Worm (Caenorhabditis elegans) whole organism, young adult: ENCODE measurements around the gene algn-9.

Experiments used
- F22D6.2 ChIP-seq: sonication (generic microtip); optimal IDR thresholded peaks from 2 replicates; lab custom pipeline; 2016; ENCODE audit warnings: mild to moderate bottlenecking, missing genetic modification characterization, missing compliant biosample characterization
- F23B12.7 ChIP-seq: sonication (generic microtip); optimal IDR thresholded peaks from 2 replicates; lab custom pipeline; 2017; ENCODE audit warnings: missing genetic modification characterization, mild to moderate bottlenecking, missing compliant biosample characterization, antibody characterized with exemption, moderate library complexity; ENCODE audit not compliant: insufficient read depth
- F37B4.10 ChIP-seq: fragments of 200-800 bp; sonication (Bioruptor generic); IDR thresholded peaks from 2 replicates; pipeline ENCODE4 v1.3.6; 2022; ENCODE audit warnings: missing genetic modification characterization, missing compliant biosample characterization
- F39B2.1 ChIP-seq: fragments of 200-800 bp; sonication (Bioruptor generic); IDR thresholded peaks from 2 replicates; pipeline ENCODE4 v1.3.6; 2022; ENCODE audit warnings: missing genetic modification reagents, missing genetic modification characterization, missing compliant biosample characterization
- F49E8.2 ChIP-seq: sonication (generic microtip); optimal IDR thresholded peaks from 3 replicates; lab custom pipeline; 2017; ENCODE audit warnings: missing genetic modification characterization, mild to moderate bottlenecking, missing compliant biosample characterization, antibody characterized with exemption, moderate library complexity; ENCODE audit not compliant: insufficient read depth
- F52B5.7 ChIP-seq: sonication (generic microtip); optimal IDR thresholded peaks from 2 replicates; lab custom pipeline; 2016; ENCODE audit warnings: mild to moderate bottlenecking, missing genetic modification characterization, missing compliant biosample characterization
- K11D2.4 ChIP-seq: fragments of 200-800 bp; sonication (Bioruptor generic); IDR thresholded peaks from 2 replicates; pipeline ENCODE4 v1.3.6; 2022; ENCODE audit warnings: missing genetic modification reagents, missing genetic modification characterization, missing compliant biosample characterization
- T07F8.4 ChIP-seq: sonication (generic microtip); optimal IDR thresholded peaks from 2 replicates; lab custom pipeline; 2016; ENCODE audit warnings: mild to moderate bottlenecking, missing genetic modification characterization, moderate library complexity, missing compliant biosample characterization
- Y53F4B.3 ChIP-seq: fragments of 200-800 bp; sonication (Bioruptor generic); IDR thresholded peaks from 2 replicates; pipeline ENCODE4 v1.3.6; 2022; ENCODE audit warnings: missing genetic modification reagents, missing genetic modification characterization, missing compliant biosample characterization
- Y53G8AR.9 ChIP-seq: fragments of 200-800 bp; sonication (Bioruptor generic); conservative IDR thresholded peaks from 2 replicates; pipeline ENCODE4 v1.3.6; 2022; ENCODE audit warnings: missing genetic modification reagents, missing genetic modification characterization, missing compliant biosample characterization
- ama-1 ChIP-seq, 3 experiments: fragments of 150-350 bp in 1 of 3; sonication (generic microtip) in 2 of 3; optimal IDR thresholded peaks; 2 replicates each; lab custom pipeline; 2014 to 2018; ENCODE audit warnings: missing biosample characterization in 2 of 3, missing genetic modification characterization in 2 of 3, missing genetic modification reagents in 2 of 3
- atf-7 ChIP-seq: sonication (generic microtip); optimal IDR thresholded peaks from 2 replicates; lab custom pipeline; 2017; ENCODE audit warnings: mild to moderate bottlenecking, missing genetic modification characterization, missing compliant biosample characterization
- athp-1 ChIP-seq: sonication (generic microtip); optimal IDR thresholded peaks from 2 replicates; lab custom pipeline; 2017; ENCODE audit warnings: mild to moderate bottlenecking, missing genetic modification characterization, missing compliant biosample characterization
- bed-1 ChIP-seq: fragments of 200-800 bp; sonication (Bioruptor generic); IDR thresholded peaks from 2 replicates; pipeline ENCODE4 v1.3.6; 2022; ENCODE audit warnings: missing genetic modification reagents, missing genetic modification characterization, missing compliant biosample characterization
- cebp-2 ChIP-seq: fragments of 200-800 bp; sonication (Bioruptor generic); IDR thresholded peaks from 2 replicates; pipeline ENCODE4 v1.3.6; 2022; ENCODE audit warnings: missing genetic modification characterization, missing compliant biosample characterization
- ceh-100 ChIP-seq: fragments of 200-800 bp; sonication (Bioruptor generic); IDR thresholded peaks from 2 replicates; pipeline ENCODE4 v1.3.6; 2022; ENCODE audit warnings: missing genetic modification reagents, missing genetic modification characterization, missing compliant biosample characterization
- ceh-27 ChIP-seq: fragments of 200-800 bp; sonication (Bioruptor generic); optimal IDR thresholded peaks from 2 replicates; lab custom pipeline; 2018; ENCODE audit warnings: mild to moderate bottlenecking, missing genetic modification characterization, moderate library complexity, missing compliant biosample characterization
- ceh-40 ChIP-seq: fragments of 200-800 bp; sonication (Bioruptor generic); IDR thresholded peaks from 2 replicates; pipeline ENCODE4 v1.3.6; 2022; ENCODE audit warnings: missing genetic modification characterization, missing compliant biosample characterization
- ceh-58 ChIP-seq: fragments of 200-800 bp; sonication (Bioruptor generic); IDR thresholded peaks from 2 replicates; pipeline ENCODE4 v1.3.6; 2022; ENCODE audit warnings: missing genetic modification characterization, missing compliant biosample characterization
- ceh-91 ChIP-seq: fragments of 200-800 bp; sonication (Bioruptor generic); IDR thresholded peaks from 2 replicates; pipeline ENCODE4 v1.3.6; 2022; ENCODE audit warnings: missing genetic modification reagents, missing genetic modification characterization, missing compliant biosample characterization
- dox-1 ChIP-seq: fragments of 200-800 bp; sonication (Bioruptor generic); IDR thresholded peaks from 2 replicates; pipeline ENCODE4 v1.3.6; 2022; ENCODE audit warnings: missing genetic modification reagents, missing genetic modification characterization, missing compliant biosample characterization
- dpl-1 ChIP-seq: fragments of 150-350 bp; optimal IDR thresholded peaks from 2 replicates; lab custom pipeline; 2014; ENCODE audit warnings: missing biosample characterization, missing genetic modification reagents, missing genetic modification characterization
- efl-1 ChIP-seq: fragments of 150-350 bp; optimal IDR thresholded peaks from 2 replicates; lab custom pipeline; 2014; ENCODE audit warnings: missing biosample characterization, missing genetic modification reagents, missing genetic modification characterization
- egrh-3 ChIP-seq: fragments of 200-800 bp; sonication (Bioruptor generic); IDR thresholded peaks from 2 replicates; pipeline ENCODE4 v1.3.6; 2022; ENCODE audit warnings: missing genetic modification reagents, missing genetic modification characterization, missing compliant biosample characterization
- ekl-4 ChIP-seq: fragments of 200-800 bp; sonication (Bioruptor generic); IDR thresholded peaks from 2 replicates; pipeline ENCODE4 v1.3.6; 2022; ENCODE audit warnings: missing genetic modification reagents, missing genetic modification characterization, missing compliant biosample characterization
- ets-4 ChIP-seq: fragments of 200-800 bp; sonication (Bioruptor generic); optimal IDR thresholded peaks from 2 replicates; lab custom pipeline; 2018; ENCODE audit warnings: mild to moderate bottlenecking, missing genetic modification characterization, missing compliant biosample characterization
- fkh-3 ChIP-seq: sonication (generic microtip); optimal IDR thresholded peaks from 2 replicates; lab custom pipeline; 2016; ENCODE audit warnings: mild to moderate bottlenecking, missing genetic modification characterization, missing compliant biosample characterization
- gei-17 ChIP-seq: fragments of 200-800 bp; sonication (Bioruptor generic); optimal IDR thresholded peaks from 2 replicates; lab custom pipeline; 2018; ENCODE audit warnings: mild to moderate bottlenecking, missing genetic modification characterization, missing compliant biosample characterization
- hlh-12 ChIP-seq: sonication (generic microtip); optimal IDR thresholded peaks from 2 replicates; lab custom pipeline; 2016; ENCODE audit warnings: missing genetic modification characterization, missing compliant biosample characterization
- hmg-1.2 ChIP-seq: fragments of 200-800 bp; sonication (Bioruptor generic); IDR thresholded peaks from 2 replicates; pipeline ENCODE4 v1.3.6; 2022; ENCODE audit warnings: missing genetic modification reagents, missing genetic modification characterization, missing compliant biosample characterization
- hmg-20 ChIP-seq: fragments of 200-800 bp; sonication (Bioruptor generic); IDR thresholded peaks from 2 replicates; pipeline ENCODE4 v1.3.6; 2022; ENCODE audit warnings: missing genetic modification reagents, missing genetic modification characterization, missing compliant biosample characterization
- lag-1 ChIP-seq: fragments of 200-800 bp; sonication (Bioruptor generic); IDR thresholded peaks from 2 replicates; pipeline ENCODE4 v1.3.6; 2022; ENCODE audit warnings: missing genetic modification reagents, missing genetic modification characterization, missing compliant biosample characterization
- let-526 ChIP-seq: fragments of 200-800 bp; sonication (Bioruptor generic); IDR thresholded peaks from 2 replicates; pipeline ENCODE4 v1.3.6; 2022; ENCODE audit warnings: missing genetic modification reagents, missing genetic modification characterization, missing compliant biosample characterization
- lin-26 ChIP-seq: fragments of 200-800 bp; sonication (Bioruptor generic); IDR thresholded peaks from 2 replicates; pipeline ENCODE4 v1.3.6; 2022; ENCODE audit warnings: missing genetic modification reagents, missing genetic modification characterization, missing compliant biosample characterization
- madf-8 ChIP-seq: fragments of 200-800 bp; sonication (Bioruptor generic); conservative IDR thresholded peaks from 2 replicates; pipeline ENCODE4 v1.3.6; 2022; ENCODE audit warnings: missing genetic modification reagents, missing genetic modification characterization, missing compliant biosample characterization
- mcd-1 ChIP-seq: fragments of 200-800 bp; sonication (Bioruptor generic); IDR thresholded peaks from 2 replicates; pipeline ENCODE4 v1.3.6; 2022; ENCODE audit warnings: missing genetic modification reagents, missing genetic modification characterization, missing compliant biosample characterization
- mxl-1 ChIP-seq: sonication (generic microtip); optimal IDR thresholded peaks from 2 replicates; lab custom pipeline; 2016; ENCODE audit warnings: missing genetic modification characterization, missing compliant biosample characterization
- nfyb-1 ChIP-seq: fragments of 200-800 bp; sonication (Bioruptor generic); IDR thresholded peaks from 2 replicates; pipeline ENCODE4 v1.3.6; 2022; ENCODE audit warnings: missing genetic modification reagents, missing genetic modification characterization, missing compliant biosample characterization
- nhr-179 ChIP-seq: sonication (generic microtip); optimal IDR thresholded peaks from 2 replicates; lab custom pipeline; 2016; ENCODE audit warnings: mild to moderate bottlenecking, missing genetic modification characterization, missing compliant biosample characterization
- nhr-80 ChIP-seq: sonication (generic microtip); optimal IDR thresholded peaks from 2 replicates; lab custom pipeline; 2016; ENCODE audit warnings: missing genetic modification characterization, missing compliant biosample characterization
- nhr-90 ChIP-seq: sonication (generic microtip); optimal IDR thresholded peaks from 2 replicates; lab custom pipeline; 2016; ENCODE audit warnings: missing genotype, mild to moderate bottlenecking, missing genetic modification characterization, missing compliant biosample characterization
- repo-1 ChIP-seq: sonication (generic microtip); optimal IDR thresholded peaks from 2 replicates; lab custom pipeline; 2017; ENCODE audit warnings: mild to moderate bottlenecking, missing genetic modification characterization, missing compliant biosample characterization
- sdz-38 ChIP-seq: sonication (generic microtip); optimal IDR thresholded peaks from 2 replicates; lab custom pipeline; 2016; ENCODE audit warnings: missing genotype, missing genetic modification characterization, missing compliant biosample characterization
- snpc-3.4 ChIP-seq: sonication (generic microtip); optimal IDR thresholded peaks from 2 replicates; lab custom pipeline; 2017; ENCODE audit warnings: missing genetic modification characterization, mild to moderate bottlenecking, missing compliant biosample characterization, antibody characterized with exemption, moderate library complexity, missing genotype, missing genetic modification reagents
- sptf-2 ChIP-seq: fragments of 200-800 bp; sonication (Bioruptor generic); optimal IDR thresholded peaks from 2 replicates; lab custom pipeline; 2018; ENCODE audit warnings: mild to moderate bottlenecking, missing genetic modification characterization, missing compliant biosample characterization
- tlf-1 ChIP-seq: fragments of 200-800 bp; sonication (Bioruptor generic); optimal IDR thresholded peaks from 2 replicates; lab custom pipeline; 2018; ENCODE audit warnings: mild to moderate bottlenecking, missing genetic modification characterization, missing compliant biosample characterization
- ztf-25 ChIP-seq: fragments of 200-800 bp; sonication (Bioruptor generic); IDR thresholded peaks from 2 replicates; pipeline ENCODE4 v1.3.6; 2022; ENCODE audit warnings: missing genetic modification reagents, missing genetic modification characterization, missing compliant biosample characterization
- ztf-28 ChIP-seq: fragments of 200-800 bp; sonication (Bioruptor generic); IDR thresholded peaks from 2 replicates; pipeline ENCODE4 v1.3.6; 2022; ENCODE audit warnings: missing genetic modification reagents, missing genetic modification characterization, missing compliant biosample characterization
- ztf-6 ChIP-seq: fragments of 200-800 bp; sonication (Bioruptor generic); IDR thresholded peaks from 2 replicates; pipeline ENCODE4 v1.3.6; 2022; ENCODE audit warnings: missing genetic modification reagents, missing genetic modification characterization, missing compliant biosample characterization

algn-9 gene

ce11 chrII:10555484-10556075, 28.6 kb upstream of the algn-9 start (continued):
- TF ChIP-seq repo-1 (no peak), lag-1 (no peak), sdz-38 (tag; lab: Kevin White, UChicago) (no peak), ceh-100 (GFP tag; lab: Robert Waterston, UW) (no peak), ekl-4 (GFP tag; lab: Robert Waterston, UW) (peak; percentile 35; the same call in 1 of the 2 replicates), fkh-3 (tag; lab: Kevin White, UChicago) (no peak), ceh-58 (no peak), K11D2.4 (GFP tag; lab: Robert Waterston, UW) (peak; percentile 17; the same call in 1 of the 2 replicates), nhr-90 (tag; lab: Kevin White, UChicago) (peak; percentile 55), cebp-2 (no peak), ama-1 (optimal IDR thresholded peaks at IDR 0.05; lab: Kevin White, UChicago) (peak; percentile 79), ama-1 (GFP tag; optimal IDR thresholded peaks at IDR 0.05; lab: Kevin White, UChicago) (no peak), ets-4 (peak; percentile 80), Y53F4B.3 (GFP tag; lab: Robert Waterston, UW) (no peak), F37B4.10 (GFP tag; lab: Robert Waterston, UW) (no peak), atf-7 (peak; percentile 30), ceh-40 (GFP tag; lab: Robert Waterston, UW) (no peak), F23B12.7 (tag; lab: Kevin White, UChicago) (no peak), dpl-1 (GFP tag; lab: Kevin White, UChicago) (no peak), efl-1 (GFP tag; lab: Kevin White, UChicago) (no peak), ztf-25 (GFP tag; lab: Robert Waterston, UW) (no peak), mxl-1 (tag; lab: Kevin White, UChicago) (no peak), sptf-2 (no peak), lin-26 (GFP tag; lab: Robert Waterston, UW) (0 out of 2 replicates have a peak, but pooled peaks have one; percentile 37), nhr-80 (tag; lab: Kevin White, UChicago) (peak; percentile 72), snpc-3.4 (tag; lab: Kevin White, UChicago) (no peak), mcd-1 (GFP tag; lab: Robert Waterston, UW) (peak; percentile 53), bed-1 (no peak), ceh-27 (GFP tag; lab: Kevin White, UChicago) (no peak), ztf-6 (GFP tag; lab: Robert Waterston, UW) (no peak), F22D6.2 (no peak), ceh-91 (GFP tag; lab: Robert Waterston, UW) (no peak), hmg-20 (GFP tag; lab: Robert Waterston, UW) (no peak), Y53G8AR.9 (GFP tag; lab: Robert Waterston, UW) (peak; percentile 48; the same call in 1 of the 2 replicates), ztf-28 (GFP tag; lab: Robert Waterston, UW) (no peak), tlf-1 (GFP tag; lab: Kevin White, UChicago) (peak; percentile 59), dox-1 (GFP tag; lab: Robert Waterston, UW) (peak; percentile 72; the same call in 1 of the 2 replicates), nfyb-1 (peak; percentile 67; the same call in 1 of the 2 replicates), hmg-1.2 (GFP tag; lab: Robert Waterston, UW) (peak; percentile 52; the same call in 1 of the 2 replicates), gei-17 (GFP tag; lab: Kevin White, UChicago) (peak; percentile 15), T07F8.4 (tag; lab: Kevin White, UChicago) (no peak), F52B5.7 (tag; lab: Kevin White, UChicago) (no peak), nhr-179 (no peak), athp-1 (tag; lab: Kevin White, UChicago) (no peak), hlh-12 (no peak), let-526 (GFP tag; lab: Robert Waterston, UW) (0 out of 2 replicates have a peak, but pooled peaks have one; percentile 19), F49E8.2 (tag; lab: Kevin White, UChicago) (no peak), egrh-3 (GFP tag; lab: Robert Waterston, UW) (no peak), madf-8 (GFP tag; lab: Robert Waterston, UW) (no peak), F39B2.1 (no peak)
